Worm (Caenorhabditis elegans) whole organism, young adult: ENCODE results near the gene dct-11.

ENCODE experiments used
- B0035.1 ChIP-seq: sonication (generic microtip); optimal IDR thresholded peaks from 2 replicates; lab custom pipeline; 2016; ENCODE audit warnings: missing genetic modification characterization, mild to moderate bottlenecking, missing compliant biosample characterization, missing genotype, missing genetic modification reagents
- B0261.1 ChIP-seq: sonication (generic microtip); optimal IDR thresholded peaks from 2 replicates; lab custom pipeline; 2016; ENCODE audit warnings: mild to moderate bottlenecking, missing genetic modification characterization, moderate library complexity, missing compliant biosample characterization
- C06A6.2 ChIP-seq: fragments of 200-800 bp; sonication (Bioruptor generic); conservative IDR thresholded peaks from 2 replicates; pipeline ENCODE4 v1.3.6; 2022; ENCODE audit warnings: missing genetic modification characterization, missing compliant biosample characterization
- F10E7.11 ChIP-seq: sonication (generic microtip); optimal IDR thresholded peaks from 2 replicates; lab custom pipeline; 2017; ENCODE audit warnings: mild to moderate bottlenecking, missing genetic modification characterization, moderate library complexity, missing compliant biosample characterization
- F49E8.2 ChIP-seq: sonication (generic microtip); optimal IDR thresholded peaks from 3 replicates; lab custom pipeline; 2017; ENCODE audit warnings: missing genetic modification characterization, mild to moderate bottlenecking, missing compliant biosample characterization, antibody characterized with exemption, moderate library complexity; ENCODE audit not compliant: insufficient read depth
- F55B11.4 ChIP-seq: sonication (generic microtip); optimal IDR thresholded peaks from 2 replicates; lab custom pipeline; 2016; ENCODE audit warnings: missing compliant biosample characterization, missing genetic modification characterization, borderline replicate concordance; ENCODE audit not compliant: insufficient read depth
- K12H6.12 ChIP-seq: fragments of 200-800 bp; sonication (Bioruptor generic); optimal IDR thresholded peaks from 2 replicates; lab custom pipeline; 2018; ENCODE audit warnings: mild to moderate bottlenecking, missing genetic modification characterization, missing compliant biosample characterization
- T26A5.8 ChIP-seq: sonication (generic microtip); optimal IDR thresholded peaks from 2 replicates; lab custom pipeline; 2016; ENCODE audit warnings: missing genetic modification characterization, missing compliant biosample characterization
- Y67H2A.10 ChIP-seq: fragments of 200-800 bp; sonication (Bioruptor generic); conservative IDR thresholded peaks from 2 replicates; pipeline ENCODE4 v1.3.6; 2022; ENCODE audit warnings: missing genetic modification reagents, missing genetic modification characterization, missing compliant biosample characterization
- Y79H2A.3 ChIP-seq: fragments of 200-800 bp; sonication (Bioruptor generic); conservative IDR thresholded peaks from 2 replicates; pipeline ENCODE4 v1.3.6; 2022; ENCODE audit warnings: missing genetic modification reagents, missing genetic modification characterization, missing compliant biosample characterization
- akir-1 ChIP-seq: fragments of 200-800 bp; sonication (Bioruptor generic); optimal IDR thresholded peaks from 2 replicates; lab custom pipeline; 2018; ENCODE audit warnings: mild to moderate bottlenecking, missing genetic modification characterization, moderate library complexity, missing compliant biosample characterization
- attf-3 ChIP-seq: fragments of 200-800 bp; sonication (Bioruptor generic); conservative IDR thresholded peaks from 2 replicates; pipeline ENCODE4 v1.3.6; 2022; ENCODE audit warnings: missing genetic modification reagents, missing genetic modification characterization, missing compliant biosample characterization
- attf-5 ChIP-seq: fragments of 200-800 bp; sonication (Bioruptor generic); optimal IDR thresholded peaks from 2 replicates; lab custom pipeline; 2018; ENCODE audit warnings: mild to moderate bottlenecking, missing genetic modification characterization, missing compliant biosample characterization
- cebp-1 ChIP-seq, 2 experiments: fragments of 200-800 bp in 1 of 2; sonication (Bioruptor generic) in 1 of 2; sonication (generic microtip) in 1 of 2; IDR thresholded peaks in 1 of 2; optimal IDR thresholded peaks in 1 of 2; 2 replicates each; pipeline versions ENCODE4 v1.3.6 to Lab custom; 2017 to 2022; ENCODE audit warnings: missing compliant biosample characterization in 2 of 2, missing genetic modification characterization in 2 of 2, mild to moderate bottlenecking in 1 of 2, missing genetic modification reagents in 1 of 2, moderate library complexity in 1 of 2
- ceh-40 ChIP-seq: fragments of 200-800 bp; sonication (Bioruptor generic); IDR thresholded peaks from 2 replicates; pipeline ENCODE4 v1.3.6; 2022; ENCODE audit warnings: missing genetic modification characterization, missing compliant biosample characterization
- chd-7 ChIP-seq: sonication (generic microtip); optimal IDR thresholded peaks from 2 replicates; lab custom pipeline; 2016; ENCODE audit warnings: mild to moderate bottlenecking, missing genetic modification characterization, moderate library complexity, missing compliant biosample characterization
- dox-1 ChIP-seq: fragments of 200-800 bp; sonication (Bioruptor generic); IDR thresholded peaks from 2 replicates; pipeline ENCODE4 v1.3.6; 2022; ENCODE audit warnings: missing genetic modification reagents, missing genetic modification characterization, missing compliant biosample characterization
- egl-18 ChIP-seq: fragments of 200-800 bp; sonication (Bioruptor generic); IDR thresholded peaks from 2 replicates; pipeline ENCODE4 v1.3.6; 2022; ENCODE audit warnings: missing genetic modification reagents, missing genetic modification characterization, missing compliant biosample characterization
- him-1 ChIP-seq: sonication (generic microtip); optimal IDR thresholded peaks from 2 replicates; lab custom pipeline; 2016; ENCODE audit warnings: missing genotype, missing genetic modification reagents, missing genetic modification characterization, missing compliant biosample characterization
- hlh-26 ChIP-seq: fragments of 200-800 bp; sonication (Bioruptor generic); conservative IDR thresholded peaks from 2 replicates; pipeline ENCODE4 v1.3.6; 2022; ENCODE audit warnings: missing genetic modification reagents, missing genetic modification characterization, missing compliant biosample characterization
- let-526 ChIP-seq: fragments of 200-800 bp; sonication (Bioruptor generic); IDR thresholded peaks from 2 replicates; pipeline ENCODE4 v1.3.6; 2022; ENCODE audit warnings: missing genetic modification reagents, missing genetic modification characterization, missing compliant biosample characterization
- lin-40 ChIP-seq: sonication (generic microtip); optimal IDR thresholded peaks from 2 replicates; lab custom pipeline; 2016; ENCODE audit warnings: missing genetic modification characterization, mild to moderate bottlenecking, missing compliant biosample characterization, missing genotype, missing genetic modification reagents
- madf-10 ChIP-seq: sonication (generic microtip); optimal IDR thresholded peaks from 2 replicates; lab custom pipeline; 2016; ENCODE audit warnings: mild to moderate bottlenecking, missing genetic modification characterization, missing compliant biosample characterization
- madf-3 ChIP-seq: fragments of 200-800 bp; sonication (Bioruptor generic); IDR thresholded peaks from 2 replicates; pipeline ENCODE4 v1.3.6; 2022; ENCODE audit warnings: missing genetic modification reagents, missing genetic modification characterization, missing compliant biosample characterization
- madf-8 ChIP-seq: fragments of 200-800 bp; sonication (Bioruptor generic); conservative IDR thresholded peaks from 2 replicates; pipeline ENCODE4 v1.3.6; 2022; ENCODE audit warnings: missing genetic modification reagents, missing genetic modification characterization, missing compliant biosample characterization
- mes-4 ChIP-seq: sonication (generic microtip); optimal IDR thresholded peaks from 2 replicates; lab custom pipeline; 2016; ENCODE audit warnings: missing genotype, missing genetic modification characterization, missing compliant biosample characterization
- nfyb-1 ChIP-seq: fragments of 200-800 bp; sonication (Bioruptor generic); IDR thresholded peaks from 2 replicates; pipeline ENCODE4 v1.3.6; 2022; ENCODE audit warnings: missing genetic modification reagents, missing genetic modification characterization, missing compliant biosample characterization
- nhr-90 ChIP-seq: sonication (generic microtip); optimal IDR thresholded peaks from 2 replicates; lab custom pipeline; 2016; ENCODE audit warnings: missing genotype, mild to moderate bottlenecking, missing genetic modification characterization, missing compliant biosample characterization
- pha-4 ChIP-seq: fragments of 150-350 bp; sonication (generic microtip); optimal IDR thresholded peaks from 2 replicates; lab custom pipeline; 2014; ENCODE audit warnings: missing biosample characterization, missing genetic modification reagents, missing genetic modification characterization
- repo-1 ChIP-seq: sonication (generic microtip); optimal IDR thresholded peaks from 2 replicates; lab custom pipeline; 2017; ENCODE audit warnings: mild to moderate bottlenecking, missing genetic modification characterization, missing compliant biosample characterization
- sea-2 ChIP-seq: fragments of 200-800 bp; sonication (Bioruptor generic); IDR thresholded peaks from 2 replicates; pipeline ENCODE4 v1.3.6; 2022; ENCODE audit warnings: missing genetic modification characterization, missing compliant biosample characterization
- snpc-1.1 ChIP-seq: sonication (generic microtip); optimal IDR thresholded peaks from 2 replicates; lab custom pipeline; 2017; ENCODE audit warnings: missing genetic modification characterization, mild to moderate bottlenecking, missing compliant biosample characterization, antibody characterized with exemption, moderate library complexity, missing genotype, missing genetic modification reagents; ENCODE audit not compliant: insufficient read depth
- snpc-1.3 ChIP-seq: sonication (generic microtip); optimal IDR thresholded peaks from 2 replicates; lab custom pipeline; 2017; ENCODE audit warnings: missing genetic modification characterization, mild to moderate bottlenecking, missing compliant biosample characterization, antibody characterized with exemption, moderate library complexity, missing genotype, missing genetic modification reagents; ENCODE audit not compliant: insufficient read depth
- snpc-4 ChIP-seq, 5 experiments: fragments of 150-350 bp in 1 of 5; sonication (generic microtip) in 4 of 5; optimal IDR thresholded peaks; 2 replicates each; lab custom pipeline; 2014 to 2018; ENCODE audit warnings: missing genetic modification characterization in 5 of 5, missing biosample characterization in 3 of 5, antibody characterized with exemption in 2 of 5, mild to moderate bottlenecking in 2 of 5, missing compliant biosample characterization in 2 of 5, missing genotype in 2 of 5, moderate library complexity in 2 of 5, missing genetic modification reagents in 1 of 5
- somi-1 ChIP-seq: fragments of 200-800 bp; sonication (Bioruptor generic); optimal IDR thresholded peaks from 2 replicates; lab custom pipeline; 2018; ENCODE audit warnings: mild to moderate bottlenecking, missing genetic modification characterization, missing compliant biosample characterization
- sptf-2 ChIP-seq: fragments of 200-800 bp; sonication (Bioruptor generic); optimal IDR thresholded peaks from 2 replicates; lab custom pipeline; 2018; ENCODE audit warnings: mild to moderate bottlenecking, missing genetic modification characterization, missing compliant biosample characterization
- zim-3 ChIP-seq: sonication (generic microtip); optimal IDR thresholded peaks from 2 replicates; lab custom pipeline; 2017; ENCODE audit warnings: mild to moderate bottlenecking, missing genetic modification characterization, moderate library complexity, missing compliant biosample characterization
- ztf-18 ChIP-seq: sonication (generic microtip); optimal IDR thresholded peaks from 2 replicates; lab custom pipeline; 2016; ENCODE audit warnings: missing genotype, mild to moderate bottlenecking, missing genetic modification characterization, missing compliant biosample characterization
- ztf-22 ChIP-seq: fragments of 200-800 bp; sonication (Bioruptor generic); optimal IDR thresholded peaks from 2 replicates; lab custom pipeline; 2018; ENCODE audit warnings: mild to moderate bottlenecking, missing genetic modification characterization, moderate library complexity, missing compliant biosample characterization
- ztf-25 ChIP-seq: fragments of 200-800 bp; sonication (Bioruptor generic); IDR thresholded peaks from 2 replicates; pipeline ENCODE4 v1.3.6; 2022; ENCODE audit warnings: missing genetic modification reagents, missing genetic modification characterization, missing compliant biosample characterization

The dct-11 gene

DNA sequence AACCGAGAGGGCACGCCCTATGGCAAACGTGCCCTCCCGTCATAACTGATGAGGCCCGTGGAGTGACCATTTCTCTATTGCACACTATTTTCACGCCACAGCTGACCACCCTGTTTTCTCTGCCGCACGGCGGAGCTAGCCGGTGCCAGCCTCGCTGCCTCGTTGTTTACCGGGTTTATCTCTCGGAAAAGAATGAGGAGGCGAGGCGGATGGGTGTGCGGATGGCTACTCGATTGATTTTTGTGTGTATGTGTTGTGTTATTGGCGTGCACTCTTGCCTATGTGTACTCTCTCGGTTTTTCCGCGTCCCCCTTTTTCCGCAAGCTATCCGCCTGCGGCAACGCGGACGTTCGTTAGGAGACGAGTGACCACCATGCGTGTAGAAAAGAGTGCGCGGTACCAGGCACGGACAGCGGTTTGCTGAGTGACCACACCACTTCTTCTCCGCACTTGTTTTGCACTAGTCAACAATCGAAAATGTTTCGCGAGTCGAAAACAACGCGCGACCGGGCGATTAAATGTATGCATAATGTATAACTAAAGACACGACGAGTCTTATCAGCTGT, 27.5 kb downstream of the dct-11 start (continued):
- TF ChIP-seq hlh-26 (GFP tag; lab: Robert Waterston, UW) (no peak), attf-5 (GFP tag; lab: Kevin White, UChicago) (peak; percentile 8), lin-40 (tag; lab: Kevin White, UChicago) (peak; percentile 17), Y67H2A.10 (GFP tag; lab: Robert Waterston, UW) (no peak), zim-3 (tag; lab: Kevin White, UChicago) (peak; percentile 46), B0035.1 (tag; lab: Kevin White, UChicago) (no peak), Y79H2A.3 (GFP tag; lab: Robert Waterston, UW) (no peak), K12H6.12 (tag; lab: Kevin White, UChicago) (peak; percentile 67), egl-18 (GFP tag; lab: Robert Waterston, UW) (0 out of 2 replicates have a peak, but pooled peaks have one; percentile 25), madf-10 (tag; lab: Kevin White, UChicago) (no peak), B0261.1 (tag; lab: Kevin White, UChicago) (no peak), sea-2 (GFP tag; lab: Robert Waterston, UW) (no peak), let-526 (GFP tag; lab: Robert Waterston, UW) (0 out of 2 replicates have a peak, but pooled peaks have one; percentile 15), him-1 (tag; lab: Kevin White, UChicago) (no peak), F49E8.2 (tag; lab: Kevin White, UChicago) (no peak), chd-7 (tag; lab: Kevin White, UChicago) (peak; percentile 42), F55B11.4 (tag; lab: Kevin White, UChicago) (no peak), snpc-1.1 (tag; lab: Kevin White, UChicago) (no peak), dox-1 (GFP tag; lab: Robert Waterston, UW) (no peak), somi-1 (GFP tag; lab: Kevin White, UChicago) (peak; percentile 31)

DNA sequence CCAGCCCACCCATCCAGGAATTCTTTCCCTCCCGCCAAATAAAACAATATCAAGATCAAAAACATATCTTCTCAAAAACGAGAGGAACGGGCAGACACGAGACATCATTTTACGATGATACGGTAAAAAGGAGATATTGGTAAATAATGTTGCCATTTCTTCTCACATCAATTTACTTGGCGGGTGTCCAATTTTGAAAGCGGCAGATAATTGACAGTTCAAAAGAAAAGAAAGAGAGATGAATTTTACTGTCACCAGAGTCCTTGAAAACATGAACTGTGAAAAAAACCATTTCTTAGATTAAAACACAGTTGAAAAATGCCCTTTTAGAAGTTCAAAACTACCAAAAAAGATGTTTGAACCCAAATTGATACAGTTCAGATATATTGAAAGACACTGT, 28.9 kb downstream of the dct-11 start:
- TF ChIP-seq nfyb-1 (GFP tag; lab: Robert Waterston, UW) (no peak), C06A6.2 (no peak), pha-4 (tag; lab: Kevin White, UChicago) (no peak), mes-4 (tag; lab: Kevin White, UChicago) (no peak), egl-18 (GFP tag; lab: Robert Waterston, UW) (no peak), ceh-40 (no peak), madf-3 (GFP tag; lab: Robert Waterston, UW) (no peak), repo-1 (no peak), him-1 (tag; lab: Kevin White, UChicago) (no peak), akir-1 (no peak)

DNA sequence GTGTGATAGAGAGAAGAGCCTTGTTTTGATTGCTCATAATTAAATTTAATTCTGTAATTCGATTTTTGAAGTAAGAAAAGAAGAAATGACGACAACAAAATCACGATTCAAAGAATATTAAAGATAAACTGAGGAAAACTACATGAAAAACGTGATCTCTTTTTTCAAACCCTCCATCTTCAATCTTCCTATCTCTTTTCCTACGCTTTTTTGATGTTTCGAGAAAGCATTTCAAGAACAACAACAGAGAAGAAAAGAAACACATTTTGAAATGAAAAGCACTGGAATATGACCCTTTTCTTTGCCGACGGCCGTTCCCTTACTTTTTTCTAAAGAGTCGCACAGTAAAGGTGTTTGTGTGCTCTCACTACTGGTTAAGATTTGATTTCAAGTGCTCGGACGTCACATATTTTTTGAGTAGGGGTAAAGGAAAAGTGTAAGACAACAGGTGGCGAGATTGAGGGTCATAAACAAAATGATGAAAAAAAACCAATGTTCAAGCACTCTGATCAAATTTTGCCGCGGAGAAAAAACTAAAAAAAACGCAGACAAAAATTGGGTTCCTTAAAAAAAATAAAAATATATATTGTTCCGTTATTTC, 33.6 kb downstream of the dct-11 start, which contains the start of gene F13D11.3:
TSS of gene F13D11.3 (minus strand) at position 51 of the 601 bp plus-strand sequence.
- no peak for TF ChIP-seq snpc-4 (GFP tag; optimal IDR thresholded peaks at IDR 0.05; lab: Kevin White, UChicago)
- TF ChIP-seq snpc-4 (tag; optimal IDR thresholded peaks at IDR 0.05; lab: Kevin White, UChicago) = no peak
- TF ChIP-seq T26A5.8 = no peak
- no peak for TF ChIP-seq ceh-40
- no peak for TF ChIP-seq madf-8 (GFP tag; lab: Robert Waterston, UW)
- no peak for TF ChIP-seq ztf-25 (GFP tag; lab: Robert Waterston, UW)
- TF ChIP-seq ztf-18 (tag; lab: Kevin White, UChicago) = no peak
- no peak for TF ChIP-seq ztf-22 (GFP tag; lab: Kevin White, UChicago)
- no peak for TF ChIP-seq attf-3 (GFP tag; lab: Robert Waterston, UW)
- TF ChIP-seq snpc-1.3 (tag; lab: Kevin White, UChicago) = no peak
- no peak for TF ChIP-seq cebp-1 (GFP tag; IDR thresholded peaks at IDR 0.05; lab: Robert Waterston, UW)
- TF ChIP-seq cebp-1 (tag; optimal IDR thresholded peaks at IDR 0.05; lab: Kevin White, UChicago) = no peak
- TF ChIP-seq sptf-2 (GFP tag; lab: Kevin White, UChicago) = no peak
- no peak for TF ChIP-seq nfyb-1 (GFP tag; lab: Robert Waterston, UW)
- TF ChIP-seq nhr-90 (tag; lab: Kevin White, UChicago) = no peak
- TF ChIP-seq madf-3 (GFP tag; lab: Robert Waterston, UW) = no peak
- no peak for TF ChIP-seq F49E8.2 (tag; lab: Kevin White, UChicago)
- TF ChIP-seq let-526 (GFP tag; lab: Robert Waterston, UW) = no peak
- TF ChIP-seq F10E7.11 (tag; lab: Kevin White, UChicago) = no peak
